Fruit fly (Drosophila melanogaster) whole organism, embryonic: Measurements from ENCODE around the gene CG43693.

Source experiments
- Aef1 ChIP-seq: fragments of 200-800 bp; sonication (Bioruptor generic); IDR thresholded peaks from 3 replicates; pipeline ENCODE4 v1.3.6; 2022; ENCODE audit warnings: missing biosample characterization, missing genetic modification characterization
- Atf6 ChIP-seq: fragments of 200-800 bp; sonication (Bioruptor generic); IDR thresholded peaks from 2 replicates; pipeline ENCODE4 v1.3.6; 2022; ENCODE audit warnings: missing biosample characterization, missing genetic modification characterization
- B-H1 ChIP-seq: fragments of 200-800 bp; sonication (Bioruptor generic); IDR thresholded peaks from 3 replicates; pipeline ENCODE4 v1.3.6; 2022; ENCODE audit warnings: missing biosample characterization, missing genetic modification characterization
- B-H2 ChIP-seq: fragments of 200-800 bp; sonication (Bioruptor generic); optimal IDR thresholded peaks from 2 replicates; lab custom pipeline; 2018; ENCODE audit warnings: missing biosample characterization, mild to moderate bottlenecking, missing genetic modification characterization
- CG12104 ChIP-seq: fragments of 200-800 bp; sonication (Bioruptor generic); optimal IDR thresholded peaks from 3 replicates; lab custom pipeline; 2016; ENCODE audit warnings: missing biosample characterization, missing genetic modification characterization
- CG1233 ChIP-seq: fragments of 200-800 bp; sonication (Bioruptor generic); optimal IDR thresholded peaks from 4 replicates; lab custom pipeline; 2018; ENCODE audit warnings: missing biosample characterization, mild to moderate bottlenecking, missing genetic modification characterization
- CG13775 ChIP-seq: fragments of 200-800 bp; sonication (Bioruptor generic); optimal IDR thresholded peaks from 3 replicates; lab custom pipeline; 2017; ENCODE audit warnings: missing biosample characterization, mild to moderate bottlenecking, missing genetic modification characterization
- CG14860 ChIP-seq: fragments of 200-800 bp; sonication (Bioruptor generic); IDR thresholded peaks from 3 replicates; pipeline ENCODE4 v1.3.6; 2022; ENCODE audit warnings: missing biosample characterization, missing genetic modification characterization; ENCODE audit not compliant: partially characterized antibody
- CG16779 ChIP-seq: fragments of 200-800 bp; sonication (Bioruptor generic); IDR thresholded peaks from 2 replicates; pipeline ENCODE4 v1.3.6; 2022; ENCODE audit warnings: missing biosample characterization, missing genetic modification characterization
- CG16863 ChIP-seq: fragments of 200-800 bp; sonication (Bioruptor generic); optimal IDR thresholded peaks from 3 replicates; lab custom pipeline; 2016; ENCODE audit warnings: missing biosample characterization, missing genetic modification characterization
- CG17568 ChIP-seq: fragments of 200-800 bp; sonication (Bioruptor generic); optimal IDR thresholded peaks from 2 replicates; lab custom pipeline; 2018; ENCODE audit warnings: missing biosample characterization, mild to moderate bottlenecking, missing genetic modification characterization, moderate library complexity
- CG2678 ChIP-seq: fragments of 200-800 bp; sonication (Bioruptor generic); optimal IDR thresholded peaks from 3 replicates; lab custom pipeline; 2019; ENCODE audit warnings: missing biosample characterization, mild to moderate bottlenecking, missing genetic modification characterization, moderate library complexity
- CG33213 ChIP-seq: fragments of 200-800 bp; sonication (Bioruptor generic); optimal IDR thresholded peaks from 3 replicates; lab custom pipeline; 2016; ENCODE audit warnings: missing biosample characterization, missing genetic modification characterization
- CG34422 ChIP-seq: fragments of 200-800 bp; sonication (Bioruptor generic); IDR thresholded peaks from 3 replicates; pipeline ENCODE4 v1.3.6; 2022; ENCODE audit warnings: missing biosample characterization, missing genetic modification characterization
- CG42726 ChIP-seq: fragments of 200-800 bp; sonication (Bioruptor generic); IDR thresholded peaks from 2 replicates; pipeline ENCODE4 v1.3.6; 2022; ENCODE audit warnings: missing biosample characterization, missing genetic modification characterization; ENCODE audit not compliant: partially characterized antibody
- CG4424 ChIP-seq: fragments of 200-800 bp; sonication (Bioruptor generic); optimal IDR thresholded peaks from 3 replicates; lab custom pipeline; 2016; ENCODE audit warnings: missing biosample characterization, missing genetic modification characterization
- CG4617 ChIP-seq: fragments of 200-800 bp; sonication (Bioruptor generic); optimal IDR thresholded peaks from 3 replicates; lab custom pipeline; 2016; ENCODE audit warnings: missing biosample characterization, missing genetic modification characterization, borderline replicate concordance
- CG4854 ChIP-seq: fragments of 200-800 bp; sonication (Bioruptor generic); optimal IDR thresholded peaks from 2 replicates; lab custom pipeline; 2016; ENCODE audit warnings: missing biosample characterization, missing genetic modification characterization, inconsistent platforms
- CG6683 ChIP-seq: fragments of 200-800 bp; sonication (Bioruptor generic); optimal IDR thresholded peaks from 2 replicates; lab custom pipeline; 2017; ENCODE audit warnings: missing biosample characterization, mild to moderate bottlenecking, missing genetic modification characterization, missing genetic modification reagents
- CG7271 ChIP-seq: fragments of 200-800 bp; sonication (Bioruptor generic); optimal IDR thresholded peaks from 2 replicates; lab custom pipeline; 2018; ENCODE audit warnings: missing biosample characterization, mild to moderate bottlenecking, missing genetic modification characterization, moderate library complexity
- CG8388 ChIP-seq: fragments of 200-800 bp; sonication (Bioruptor generic); optimal IDR thresholded peaks from 2 replicates; lab custom pipeline; 2019; ENCODE audit warnings: missing biosample characterization, mild to moderate bottlenecking, missing genetic modification characterization, moderate library complexity
- Chrac-16 ChIP-seq: fragments of 200-800 bp; sonication (Bioruptor generic); optimal IDR thresholded peaks from 3 replicates; lab custom pipeline; 2016; ENCODE audit warnings: missing biosample characterization, missing genetic modification characterization
- CrebB ChIP-seq: fragments of 200-800 bp; sonication (Bioruptor generic); optimal IDR thresholded peaks from 3 replicates; lab custom pipeline; 2018; ENCODE audit warnings: missing biosample characterization, mild to moderate bottlenecking, missing genetic modification characterization
- Dbx ChIP-seq: fragments of 200-800 bp; sonication (Bioruptor generic); IDR thresholded peaks from 3 replicates; pipeline ENCODE4 v1.3.6; 2022; ENCODE audit warnings: missing biosample characterization, missing genetic modification characterization
- H15 ChIP-seq: fragments of 200-800 bp; sonication (Bioruptor generic); IDR thresholded peaks from 3 replicates; pipeline ENCODE4 v1.3.6; 2022; ENCODE audit warnings: missing biosample characterization, missing genetic modification characterization
- MESR4 ChIP-seq: fragments of 200-800 bp; sonication (Bioruptor generic); optimal IDR thresholded peaks from 2 replicates; lab custom pipeline; 2018; ENCODE audit warnings: missing biosample characterization, mild to moderate bottlenecking, missing genetic modification characterization, moderate library complexity
- Nf-YB ChIP-seq: fragments of 200-800 bp; sonication (Bioruptor generic); optimal IDR thresholded peaks from 3 replicates; lab custom pipeline; 2019; ENCODE audit warnings: missing biosample characterization, mild to moderate bottlenecking, missing genetic modification characterization, moderate library complexity
- Optix ChIP-seq: fragments of 200-800 bp; sonication (Bioruptor generic); IDR thresholded peaks from 3 replicates; pipeline ENCODE4 v1.3.6; 2022; ENCODE audit warnings: missing biosample characterization, missing genetic modification characterization
- abd-A ChIP-seq: fragments of 200-800 bp; sonication (Bioruptor generic); optimal IDR thresholded peaks from 3 replicates; lab custom pipeline; 2019; ENCODE audit warnings: missing biosample characterization, mild to moderate bottlenecking, missing genetic modification characterization, moderate library complexity
- amos ChIP-seq: fragments of 200-800 bp; sonication (Bioruptor generic); IDR thresholded peaks from 2 replicates; pipeline ENCODE4 v1.3.6; 2022; ENCODE audit warnings: missing biosample characterization, missing genetic modification characterization; ENCODE audit not compliant: partially characterized antibody
- ash1 ChIP-seq: fragments of 200-800 bp; sonication (Bioruptor generic); optimal IDR thresholded peaks from 2 replicates; lab custom pipeline; 2018; ENCODE audit warnings: missing biosample characterization, mild to moderate bottlenecking, missing genetic modification characterization
- az2 ChIP-seq: fragments of 200-800 bp; sonication (Bioruptor generic); optimal IDR thresholded peaks from 3 replicates; lab custom pipeline; 2016; ENCODE audit warnings: missing biosample characterization, missing genetic modification characterization
- bab2 ChIP-seq: fragments of 200-800 bp; sonication (Bioruptor generic); optimal IDR thresholded peaks from 2 replicates; lab custom pipeline; 2016; ENCODE audit warnings: missing biosample characterization, missing genetic modification characterization
- cad ChIP-seq: fragments of >200 bp; optimal IDR thresholded peaks from 2 replicates; lab custom pipeline; 2017; ENCODE audit warnings: missing biosample characterization, missing genetic modification characterization
- cato ChIP-seq: fragments of 200-800 bp; sonication (Bioruptor generic); optimal IDR thresholded peaks from 2 replicates; lab custom pipeline; 2016; ENCODE audit warnings: missing biosample characterization, missing genetic modification characterization, borderline replicate concordance
- caup ChIP-seq: fragments of 200-800 bp; sonication (Bioruptor generic); optimal IDR thresholded peaks from 3 replicates; lab custom pipeline; 2017; ENCODE audit warnings: missing biosample characterization, mild to moderate bottlenecking, missing genetic modification characterization, moderate library complexity; ENCODE audit not compliant: severe bottlenecking
- chif ChIP-seq, 2 experiments: fragments of 200-800 bp; sonication (Bioruptor generic); optimal IDR thresholded peaks; 3 replicates each; lab custom pipeline; 2016; ENCODE audit warnings: missing biosample characterization in 2 of 2, missing genetic modification characterization in 2 of 2
- crc ChIP-seq: fragments of 200-800 bp; sonication (Bioruptor generic); optimal IDR thresholded peaks from 2 replicates; lab custom pipeline; 2016; ENCODE audit warnings: missing biosample characterization, missing genetic modification characterization
- dmrt11E ChIP-seq: fragments of 200-800 bp; sonication (Bioruptor generic); optimal IDR thresholded peaks from 3 replicates; lab custom pipeline; 2018; ENCODE audit warnings: missing biosample characterization, mild to moderate bottlenecking, missing genetic modification characterization, moderate library complexity
- kni ChIP-seq: fragments of 200-800 bp; sonication (Bioruptor generic); optimal IDR thresholded peaks from 3 replicates; lab custom pipeline; 2017; ENCODE audit warnings: mild to moderate bottlenecking, missing biosample characterization, missing genetic modification reagents, missing genetic modification characterization
- lola ChIP-seq, 3 experiments: fragments of >200 bp in 2 of 3; fragments of 200-800 bp in 1 of 3; sonication (Bioruptor generic) in 1 of 3; optimal IDR thresholded peaks; 2 replicates each; lab custom pipeline; 2017 to 2019; ENCODE audit warnings: missing biosample characterization in 3 of 3, missing genetic modification characterization in 3 of 3, mild to moderate bottlenecking in 1 of 3, moderate library complexity in 1 of 3
- nmo ChIP-seq: fragments of 200-800 bp; sonication (Bioruptor generic); optimal IDR thresholded peaks from 2 replicates; lab custom pipeline; 2018; ENCODE audit warnings: missing biosample characterization, mild to moderate bottlenecking, missing genetic modification characterization, moderate library complexity
- oc ChIP-seq: fragments of 200-800 bp; sonication (Bioruptor generic); optimal IDR thresholded peaks from 2 replicates; lab custom pipeline; 2018; ENCODE audit warnings: missing biosample characterization, mild to moderate bottlenecking, missing genetic modification characterization, moderate library complexity
- psq ChIP-seq: fragments of 200-800 bp; sonication (Bioruptor generic); optimal IDR thresholded peaks from 2 replicates; lab custom pipeline; 2017; ENCODE audit warnings: missing biosample characterization, missing genetic modification characterization
- sd ChIP-seq: fragments of 200-800 bp; sonication (Bioruptor generic); optimal IDR thresholded peaks from 3 replicates; lab custom pipeline; 2018; ENCODE audit warnings: missing biosample characterization, mild to moderate bottlenecking, missing genetic modification characterization, moderate library complexity
- so ChIP-seq: fragments of 200-800 bp; sonication (Bioruptor generic); IDR thresholded peaks from 3 replicates; pipeline ENCODE4 v1.3.6; 2022; ENCODE audit warnings: missing biosample characterization, missing genetic modification characterization
- tx ChIP-seq: fragments of 200-800 bp; sonication (Bioruptor generic); optimal IDR thresholded peaks from 2 replicates; lab custom pipeline; 2016; ENCODE audit warnings: missing biosample characterization, missing genetic modification characterization
- zen2 ChIP-seq: fragments of 200-800 bp; sonication (Bioruptor generic); IDR thresholded peaks from 3 replicates; pipeline ENCODE4 v1.3.6; 2022; ENCODE audit warnings: missing biosample characterization, missing genetic modification characterization; ENCODE audit not compliant: partially characterized antibody

Gene CG43693

dm6 chr3L:11097982-11098663, 47.0 kb upstream of the CG43693 start, which contains the start of the genes Irbp18 and APP-BP1 (continued):
- TF ChIP-seq CG6683 (peak; percentile 88), so (GFP tag; lab: Robert Waterston, UW) (peak; percentile 91), H15 (GFP tag; lab: Robert Waterston, UW) (peak; percentile 85), Optix (GFP tag; lab: Robert Waterston, UW) (peak; percentile 85), cad (GFP tag; lab: Kevin White, UChicago) (no peak), lola (GFP tag; optimal IDR thresholded peaks at IDR 0.05; lab: Kevin White, UChicago) (peak in 1 of 3 experiments; percentile 92), caup (GFP tag; lab: Kevin White, UChicago) (peak; percentile 95), CG16863 (peak; percentile 94), Atf6 (GFP tag; lab: Robert Waterston, UW) (peak; percentile 89), CG17568 (GFP tag; lab: Kevin White, UChicago) (peak; percentile 87), kni (peak; percentile 78), MESR4 (GFP tag; lab: Kevin White, UChicago) (peak; percentile 31), CG13775 (GFP tag; lab: Kevin White, UChicago) (peak; percentile 96), nmo (GFP tag; lab: Kevin White, UChicago) (peak; percentile 96), oc (tag; lab: Kevin White, UChicago) (peak; percentile 76), CG14860 (GFP tag; lab: Robert Waterston, UW) (no peak), crc (GFP tag; lab: Kevin White, UChicago) (peak; percentile 91), CG2678 (tag; lab: Kevin White, UChicago) (peak; percentile 95), cato (GFP tag; lab: Kevin White, UChicago) (peak; percentile 91), sd (tag; lab: Kevin White, UChicago) (no peak), chif (GFP tag; optimal IDR thresholded peaks at IDR 0.05; lab: Kevin White, UChicago) (peak; percentile 84 to 95), CrebB (tag; lab: Kevin White, UChicago) (peak; percentile 83), CG12104 (GFP tag; lab: Kevin White, UChicago) (peak; percentile 95), CG4424 (GFP tag; lab: Kevin White, UChicago) (peak; percentile 96), Chrac-16 (GFP tag; lab: Kevin White, UChicago) (peak; percentile 93), Dbx (GFP tag; lab: Robert Waterston, UW) (peak; percentile 90), tx (GFP tag; lab: Kevin White, UChicago) (peak; percentile 92), bab2 (GFP tag; lab: Kevin White, UChicago) (peak; percentile 93), Nf-YB (GFP tag; lab: Kevin White, UChicago) (peak; percentile 78), CG16779 (GFP tag; lab: Robert Waterston, UW) (0 out of 2 replicates have a peak, but pooled peaks have one; percentile 41), CG1233 (GFP tag; lab: Kevin White, UChicago) (peak; percentile 94), psq (peak; percentile 86), Aef1 (GFP tag; lab: Robert Waterston, UW) (peak; percentile 83), ash1 (GFP tag; lab: Kevin White, UChicago) (peak; percentile 11), B-H2 (GFP tag; lab: Kevin White, UChicago) (peak; percentile 91), abd-A (tag; lab: Kevin White, UChicago) (no peak), CG8388 (GFP tag; lab: Kevin White, UChicago) (peak; percentile 91), B-H1 (peak; percentile 81), CG42726 (no peak), CG34422 (GFP tag; lab: Robert Waterston, UW) (peak; percentile 87), CG4617 (peak; percentile 93), CG33213 (peak; percentile 88), zen2 (GFP tag; lab: Robert Waterston, UW) (no peak), az2 (GFP tag; lab: Kevin White, UChicago) (peak; percentile 96), CG7271 (tag; lab: Kevin White, UChicago) (peak; percentile 55), dmrt11E (tag; lab: Kevin White, UChicago) (peak; percentile 86), amos (GFP tag; lab: Robert Waterston, UW) (no peak; the same call in 1 of the 2 replicates), CG4854 (peak; percentile 95)
